Fruit fly (Drosophila melanogaster): ENCODE measurements around the gene CG34299.

The CG34299 gene

dm6 chr3R:30258298-30258990 lies 9.1 kb downstream of the CG34299 start (continued):
- TF ChIP-seq Blimp-1 (GFP tag; optimal IDR thresholded peaks at IDR 0.05) (peak; percentile 97), Ets96B (tag; optimal IDR thresholded peaks at IDR 0.05) (peak; percentile 96), dac (GFP tag; optimal IDR thresholded peaks at IDR 0.05) (no peak), Gug (GFP tag; IDR thresholded peaks at IDR 0.05) (peak; percentile 36; the same call in 1 of the 2 replicates), CG4318 (GFP tag; optimal IDR thresholded peaks at IDR 0.05) (peak; percentile 55), CG3032 (tag; optimal IDR thresholded peaks at IDR 0.05) (peak; percentile 94), spab (GFP tag; optimal IDR thresholded peaks at IDR 0.05) (peak; percentile 77), Sox14 (GFP tag; optimal IDR thresholded peaks at IDR 0.05) (peak; percentile 81), CG8632 (GFP tag; optimal IDR thresholded peaks at IDR 0.05) (peak; percentile 87), OdsH (GFP tag; optimal IDR thresholded peaks at IDR 0.05) (peak; percentile 84), CG11294 (GFP tag; IDR thresholded peaks at IDR 0.05) (no peak), acj6 (GFP tag; optimal IDR thresholded peaks at IDR 0.05) (peak; percentile 84), CG6792 (GFP tag; optimal IDR thresholded peaks at IDR 0.05) (peak; percentile 88), Sox102F (GFP tag; optimal IDR thresholded peaks at IDR 0.05) (peak; percentile 79), Met (GFP tag; optimal IDR thresholded peaks at IDR 0.05) (peak; percentile 94), dsx (GFP tag; optimal IDR thresholded peaks at IDR 0.05; ENCODE audit: poor library complexity, severe bottlenecking) (peak; percentile 73), CG10669 (GFP tag; optimal IDR thresholded peaks at IDR 0.05) (peak; percentile 80), CG32006 (GFP tag; optimal IDR thresholded peaks at IDR 0.05) (peak; percentile 65), eg (GFP tag; IDR thresholded peaks at IDR 0.05) (peak; percentile 44; the same call in 1 of the 3 replicates), CG3919 (GFP tag; optimal IDR thresholded peaks at IDR 0.05) (peak; percentile 78)

- TF ChIP-seq CG11294 (GFP tag; IDR thresholded peaks at IDR 0.05) (peak; percentile 30; the same call in 1 of the 2 replicates), Hr38 (GFP tag; optimal IDR thresholded peaks at IDR 0.05) (no peak), CG8632 (GFP tag; optimal IDR thresholded peaks at IDR 0.05) (peak; percentile 94), CG8119 (GFP tag; IDR thresholded peaks at IDR 0.05) (peak; percentile 86), Hr4 (GFP tag; optimal IDR thresholded peaks at IDR 0.05) (peak; percentile 85), cyc (GFP tag; optimal IDR thresholded peaks at IDR 0.05) (peak; percentile 90), CG6808 (GFP tag; optimal IDR thresholded peaks at IDR 0.05) (peak; percentile 88), CG16779 (tag; optimal IDR thresholded peaks at IDR 0.05) (peak; percentile 88), Sox14 (GFP tag; optimal IDR thresholded peaks at IDR 0.05) (peak; percentile 94), Blimp-1 (GFP tag; optimal IDR thresholded peaks at IDR 0.05) (no peak), salr (GFP tag; optimal IDR thresholded peaks at IDR 0.05) (peak; percentile 46 to 88), spab (GFP tag; optimal IDR thresholded peaks at IDR 0.05) (peak; percentile 93), svp (GFP tag) (peak; percentile 98), Ets96B (tag; optimal IDR thresholded peaks at IDR 0.05) (peak; percentile 96), CG10669 (GFP tag; optimal IDR thresholded peaks at IDR 0.05) (peak; percentile 94), esn (GFP tag; optimal IDR thresholded peaks at IDR 0.05) (peak; percentile 92), CG32006 (GFP tag; optimal IDR thresholded peaks at IDR 0.05) (peak; percentile 84), Smox (GFP tag; optimal IDR thresholded peaks at IDR 0.05) (peak; percentile 88), pdm3 (GFP tag; optimal IDR thresholded peaks at IDR 0.05) (peak; percentile 93), CG7368 (GFP tag; optimal IDR thresholded peaks at IDR 0.05) (peak; percentile 87), acj6 (GFP tag; optimal IDR thresholded peaks at IDR 0.05) (peak; percentile 92), CG6792 (GFP tag; optimal IDR thresholded peaks at IDR 0.05) (peak; percentile 94), ss (GFP tag; optimal IDR thresholded peaks at IDR 0.05) (peak; percentile 94 to 95), OdsH (GFP tag; optimal IDR thresholded peaks at IDR 0.05) (peak; percentile 89), fd59A (GFP tag; optimal IDR thresholded peaks at IDR 0.05) (peak; percentile 95), dac (GFP tag; optimal IDR thresholded peaks at IDR 0.05) (peak; percentile 47), lz (GFP tag; optimal IDR thresholded peaks at IDR 0.05) (peak; percentile 95), Sox102F (GFP tag; optimal IDR thresholded peaks at IDR 0.05) (peak; percentile 94), CG15336 (GFP tag; IDR thresholded peaks at IDR 0.05) (peak; percentile 85), CG10631 (GFP tag; optimal IDR thresholded peaks at IDR 0.05) (peak; percentile 93), dsx (GFP tag; optimal IDR thresholded peaks at IDR 0.05; ENCODE audit: poor library complexity, severe bottlenecking) (peak; percentile 89), Gug (GFP tag; IDR thresholded peaks at IDR 0.05) (peak; percentile 70), Sox15 (GFP tag; optimal IDR thresholded peaks at IDR 0.05) (peak; percentile 83), CG8319 (GFP tag; optimal IDR thresholded peaks at IDR 0.05) (peak; percentile 83), CG6854 (GFP tag; optimal IDR thresholded peaks at IDR 0.05) (peak; percentile 74), fkh (GFP tag; optimal IDR thresholded peaks at IDR 0.05) (no peak), CG11762 (GFP tag; optimal IDR thresholded peaks at IDR 0.05; ENCODE audit: insufficient read depth) (peak; percentile 85), CG9139 (GFP tag; optimal IDR thresholded peaks at IDR 0.05) (peak; percentile 87), topi (GFP tag; optimal IDR thresholded peaks at IDR 0.05) (peak; percentile 94), Eip78C (GFP tag) (peak; percentile 100), eg (GFP tag; IDR thresholded peaks at IDR 0.05) (peak; percentile 76)
Observed at dm6 chr3R:30258991-30259351, 9.6 kb downstream of the CG34299 start.

All from whole organism, prepupa.